Worm (Caenorhabditis elegans) whole organism, L4 larva: ENCODE results near the gene nono-1.

Source experiments
- F26F4.8 ChIP-seq: fragments of 200-800 bp; sonication (Bioruptor generic); conservative IDR thresholded peaks from 2 replicates; pipeline ENCODE4 v1.3.6; 2022; ENCODE audit warnings: missing genetic modification characterization, missing compliant biosample characterization
- F37D6.2 ChIP-seq: sonication (generic microtip); optimal IDR thresholded peaks from 2 replicates; lab custom pipeline; 2016; ENCODE audit warnings: mild to moderate bottlenecking, missing genetic modification characterization, missing compliant biosample characterization
- Y105C5A.15 ChIP-seq: fragments of 200-800 bp; sonication (Bioruptor generic); IDR thresholded peaks from 2 replicates; pipeline ENCODE4 v1.3.6; 2022; ENCODE audit warnings: missing genetic modification characterization, missing compliant biosample characterization
- Y75B8A.6 ChIP-seq: fragments of 200-800 bp; sonication (Bioruptor generic); IDR thresholded peaks from 2 replicates; pipeline ENCODE4 v1.3.6; 2022; ENCODE audit warnings: missing genetic modification reagents, missing genetic modification characterization, missing compliant biosample characterization
- ZK337.2 ChIP-seq: fragments of 200-800 bp; sonication (Bioruptor generic); IDR thresholded peaks from 2 replicates; pipeline ENCODE4 v1.3.6; 2022; ENCODE audit warnings: missing genetic modification reagents, missing genetic modification characterization, missing compliant biosample characterization
- aha-1 ChIP-seq: fragments of 150-350 bp; peaks from one replicate; lab custom pipeline; 2014; ENCODE audit warnings: missing biosample characterization, missing genetic modification characterization
- aly-2 ChIP-seq: sonication (generic microtip); optimal IDR thresholded peaks from 2 replicates; lab custom pipeline; 2018; ENCODE audit warnings: missing biosample characterization, missing genetic modification characterization
- ama-1 ChIP-seq: fragments of 150-350 bp; optimal IDR thresholded peaks from 2 replicates; lab custom pipeline; 2014; ENCODE audit warnings: inconsistent platforms, mixed read lengths
- ceh-28 ChIP-seq: fragments of 150-350 bp; optimal IDR thresholded peaks from 2 replicates; lab custom pipeline; 2014; ENCODE audit warnings: missing biosample characterization, missing genetic modification reagents, missing genetic modification characterization
- ceh-62 ChIP-seq: sonication (generic microtip); optimal IDR thresholded peaks from 2 replicates; lab custom pipeline; 2017; ENCODE audit warnings: missing biosample characterization, missing genetic modification characterization
- ctbp-1 ChIP-seq: fragments of 200-800 bp; sonication (Bioruptor generic); IDR thresholded peaks from 2 replicates; pipeline ENCODE4 v1.3.6; 2022; ENCODE audit warnings: missing genetic modification reagents, missing genetic modification characterization, missing compliant biosample characterization
- daf-16 ChIP-seq, 3 experiments: sonication (generic microtip); optimal IDR thresholded peaks; 2 replicates each; lab custom pipeline; 2016 to 2017; ENCODE audit warnings: missing genetic modification characterization in 3 of 3, missing genetic modification reagents in 3 of 3, mild to moderate bottlenecking in 2 of 3, missing compliant biosample characterization in 2 of 3, missing biosample characterization in 1 of 3, moderate library complexity in 1 of 3
- dmd-6 ChIP-seq: fragments of 200-800 bp; sonication (Bioruptor generic); IDR thresholded peaks from 2 replicates; pipeline ENCODE4 v1.3.6; 2022; ENCODE audit warnings: missing genetic modification reagents, missing genetic modification characterization, missing compliant biosample characterization
- dmd-9 ChIP-seq: fragments of 200-800 bp; sonication (Bioruptor generic); IDR thresholded peaks from 2 replicates; pipeline ENCODE4 v1.3.6; 2022; ENCODE audit warnings: missing genetic modification reagents, missing genetic modification characterization, missing compliant biosample characterization
- egl-43 ChIP-seq: fragments of 200-800 bp; sonication (Bioruptor generic); IDR thresholded peaks from 2 replicates; pipeline ENCODE4 v1.3.6; 2022; ENCODE audit warnings: missing genetic modification reagents, missing genetic modification characterization, missing compliant biosample characterization
- fkh-10 ChIP-seq: fragments of 150-350 bp; optimal IDR thresholded peaks from 2 replicates; lab custom pipeline; 2014; ENCODE audit warnings: missing biosample characterization, missing genetic modification reagents, missing genetic modification characterization
- fos-1 ChIP-seq: fragments of 150-350 bp; optimal IDR thresholded peaks from 2 replicates; lab custom pipeline; 2014; ENCODE audit warnings: missing biosample characterization, missing genetic modification characterization
- gei-8 ChIP-seq: fragments of 200-800 bp; sonication (Bioruptor generic); optimal IDR thresholded peaks from 2 replicates; lab custom pipeline; 2018; ENCODE audit warnings: mild to moderate bottlenecking, missing genetic modification characterization, missing compliant biosample characterization
- hlh-30 ChIP-seq: sonication (generic microtip); optimal IDR thresholded peaks from 2 replicates; lab custom pipeline; 2017; ENCODE audit warnings: antibody characterized with exemption, mild to moderate bottlenecking, missing genetic modification characterization, missing compliant biosample characterization; ENCODE audit not compliant: insufficient read depth
- lin-29 ChIP-seq: fragments of 200-800 bp; sonication (Bioruptor generic); IDR thresholded peaks from 2 replicates; pipeline ENCODE4 v1.3.6; 2022; ENCODE audit warnings: missing genetic modification reagents, missing genetic modification characterization, missing compliant biosample characterization
- lin-39 ChIP-seq: fragments of 150-350 bp; optimal IDR thresholded peaks from 2 replicates; lab custom pipeline; 2014; ENCODE audit warnings: missing biosample characterization, missing genetic modification reagents, missing genetic modification characterization
- madf-5 ChIP-seq, 2 experiments: fragments of 200-800 bp; sonication (Bioruptor generic); IDR thresholded peaks; 2 replicates each; pipeline ENCODE4 v1.3.6; 2022; ENCODE audit warnings: missing compliant biosample characterization in 2 of 2, missing genetic modification characterization in 2 of 2
- mdt-29 ChIP-seq: fragments of 200-800 bp; sonication (Bioruptor generic); IDR thresholded peaks from 2 replicates; pipeline ENCODE4 v1.3.6; 2022; ENCODE audit warnings: missing genetic modification reagents, missing genetic modification characterization, missing compliant biosample characterization
- mep-1 ChIP-seq: fragments of 150-350 bp; sonication (generic microtip); optimal IDR thresholded peaks from 3 replicates; lab custom pipeline; 2014; ENCODE audit warnings: missing biosample characterization, missing genetic modification characterization
- mes-2 ChIP-seq: sonication (generic microtip); optimal IDR thresholded peaks from 2 replicates; lab custom pipeline; 2016; ENCODE audit warnings: missing genotype, mild to moderate bottlenecking, missing genetic modification characterization, missing compliant biosample characterization; ENCODE audit not compliant: poor library complexity, severe bottlenecking
- mxl-3 ChIP-seq: fragments of 200-800 bp; sonication (Bioruptor generic); optimal IDR thresholded peaks from 2 replicates; lab custom pipeline; 2018; ENCODE audit warnings: mild to moderate bottlenecking, missing genetic modification characterization, missing compliant biosample characterization
- nhr-237 ChIP-seq: sonication (generic microtip); optimal IDR thresholded peaks from 2 replicates; lab custom pipeline; 2017; ENCODE audit warnings: missing biosample characterization, missing genetic modification characterization
- nhr-25 ChIP-seq: sonication (generic microtip); optimal IDR thresholded peaks from 2 replicates; lab custom pipeline; 2017; ENCODE audit warnings: missing genetic modification characterization, mild to moderate bottlenecking, missing compliant biosample characterization, antibody characterized with exemption, moderate library complexity, borderline replicate concordance; ENCODE audit not compliant: insufficient read depth
- nhr-48 ChIP-seq: sonication (generic microtip); optimal IDR thresholded peaks from 2 replicates; lab custom pipeline; 2016; ENCODE audit warnings: mild to moderate bottlenecking, missing genetic modification characterization, missing compliant biosample characterization
- nhr-6 ChIP-seq: fragments of 150-350 bp; optimal IDR thresholded peaks from 2 replicates; lab custom pipeline; 2014; ENCODE audit warnings: missing biosample characterization, missing genetic modification characterization
- nhr-76 ChIP-seq: fragments of 150-350 bp; optimal IDR thresholded peaks from 2 replicates; lab custom pipeline; 2014; ENCODE audit warnings: missing biosample characterization, missing genetic modification characterization
- pha-4 ChIP-seq, 2 experiments: fragments of 150-350 bp in 1 of 2; fragments of 200-800 bp in 1 of 2; sonication (Bioruptor generic) in 1 of 2; IDR thresholded peaks in 1 of 2; optimal IDR thresholded peaks in 1 of 2; 2 replicates each; pipeline versions ENCODE4 v1.3.6 to Lab custom; 2014 to 2022; ENCODE audit warnings: missing genetic modification characterization in 2 of 2, missing genetic modification reagents in 2 of 2, missing biosample characterization in 1 of 2, missing compliant biosample characterization in 1 of 2
- saeg-2 ChIP-seq: fragments of 200-800 bp; sonication (Bioruptor generic); IDR thresholded peaks from 2 replicates; pipeline ENCODE4 v1.3.6; 2022; ENCODE audit warnings: missing genetic modification reagents, missing genetic modification characterization, missing compliant biosample characterization
- skn-1 ChIP-seq: fragments of 150-350 bp; optimal IDR thresholded peaks from 2 replicates; lab custom pipeline; 2014; ENCODE audit warnings: missing biosample characterization, missing genetic modification characterization
- spr-3 ChIP-seq: fragments of 200-800 bp; sonication (Bioruptor generic); optimal IDR thresholded peaks from 2 replicates; lab custom pipeline; 2018; ENCODE audit warnings: mild to moderate bottlenecking, missing genetic modification characterization, missing compliant biosample characterization
- unc-62 ChIP-seq, 3 experiments: fragments of 150-350 bp in 1 of 3; sonication (generic microtip); optimal IDR thresholded peaks in 2 of 3; peaks in 1 of 3; 1 replicate in 1 of 3; 2 replicates in 2 of 3; lab custom pipeline; 2014 to 2017; ENCODE audit warnings: missing biosample characterization in 3 of 3, missing genetic modification characterization in 3 of 3, missing genetic modification reagents in 3 of 3, missing genotype in 1 of 3
- zag-1 ChIP-seq: fragments of 150-350 bp; optimal IDR thresholded peaks from 2 replicates; lab custom pipeline; 2014; ENCODE audit warnings: missing biosample characterization, missing genetic modification characterization
- ztf-7 ChIP-seq: fragments of 150-350 bp; optimal IDR thresholded peaks from 2 replicates; lab custom pipeline; 2014; ENCODE audit warnings: missing biosample characterization, missing genetic modification characterization

Gene nono-1

ce11 chrIII:5938013-5938412 lies 20.0 kb downstream of the nono-1 start (continued):
- TF ChIP-seq nhr-76 (tag; lab: Kevin White, UChicago) (no peak), ama-1 (lab: Kevin White, UChicago) (peak; percentile 56), ZK337.2 (no peak), nhr-237 (tag; lab: Kevin White, UChicago) (no peak), ceh-62 (tag; lab: Kevin White, UChicago) (no peak), zag-1 (tag; lab: Kevin White, UChicago) (no peak), mes-2 (tag; lab: Kevin White, UChicago) (peak; percentile 44), ctbp-1 (GFP tag; lab: Robert Waterston, UW) (peak; percentile 63; the same call in 1 of the 2 replicates), egl-43 (GFP tag; lab: Robert Waterston, UW) (no peak), dmd-6 (peak; percentile 46; the same call in 1 of the 2 replicates), lin-39 (tag; lab: Kevin White, UChicago) (peak; percentile 64), unc-62 (GFP tag; optimal IDR thresholded peaks at IDR 0.05 in 1 of 2; lab: Kevin White, UChicago) (peak in 1 of 2 experiments; percentile 99), unc-62 (tag; optimal IDR thresholded peaks at IDR 0.05; lab: Kevin White, UChicago) (no peak), skn-1 (no peak), dmd-9 (GFP tag; lab: Robert Waterston, UW) (no peak), madf-5 (GFP tag; IDR thresholded peaks at IDR 0.05; lab: Robert Waterston, UW) (no peak), nhr-6 (tag; lab: Kevin White, UChicago) (peak; percentile 34), pha-4 (GFP tag; IDR thresholded peaks at IDR 0.05; lab: Robert Waterston, UW) (no peak), pha-4 (tag; optimal IDR thresholded peaks at IDR 0.05; lab: Kevin White, UChicago) (no peak), hlh-30 (tag; lab: Kevin White, UChicago) (peak; percentile 93), nhr-48 (tag; lab: Kevin White, UChicago) (peak; percentile 84), F26F4.8 (GFP tag; lab: Robert Waterston, UW) (no peak), daf-16 (GFP tag; optimal IDR thresholded peaks at IDR 0.05; lab: Kevin White, UChicago) (peak in 1 of 2 experiments; percentile 69), daf-16 (tag; optimal IDR thresholded peaks at IDR 0.05; lab: Kevin White, UChicago) (peak; percentile 90), Y105C5A.15 (GFP tag; lab: Robert Waterston, UW) (no peak), spr-3 (GFP tag; lab: Kevin White, UChicago) (no peak), fos-1 (tag; lab: Kevin White, UChicago) (no peak), gei-8 (GFP tag; lab: Kevin White, UChicago) (no peak), aly-2 (tag; lab: Kevin White, UChicago) (no peak), F37D6.2 (tag; lab: Kevin White, UChicago) (no peak), mdt-29 (no peak), ceh-28 (tag; lab: Kevin White, UChicago) (peak; percentile 0), Y75B8A.6 (no peak), lin-29 (no peak), nhr-25 (peak; percentile 7), aha-1 (tag; lab: Kevin White, UChicago) (peak; percentile 70), saeg-2 (GFP tag; lab: Robert Waterston, UW) (0 out of 2 replicates have a peak, but pooled peaks have one; percentile 54)

DNA sequence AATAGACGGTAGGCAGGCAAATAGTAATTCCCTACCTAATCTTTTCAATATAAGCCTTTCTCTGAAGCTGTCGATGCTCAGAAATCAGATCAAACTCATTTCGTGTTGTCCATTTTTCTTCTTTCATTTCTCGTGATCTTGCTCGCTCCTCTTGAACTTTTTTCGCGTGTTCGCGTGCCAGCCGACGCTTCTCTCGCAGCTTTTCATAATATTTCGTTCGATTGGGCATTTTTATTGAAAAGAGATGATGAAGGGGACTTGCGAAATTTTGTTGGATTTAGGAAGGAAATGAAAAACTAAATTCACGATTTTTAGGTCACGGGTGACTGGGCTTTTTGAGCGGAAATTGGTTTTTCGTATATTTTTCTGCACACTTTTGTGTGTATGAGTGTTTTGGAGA lies 21.1 kb downstream of the nono-1 start, which contains the start of gene EGAP1.1:
Gene EGAP1.1, minus strand, starts transcription at position 229 of the 400 bp plus-strand sequence.
- TF ChIP-seq mep-1 (tag; lab: Kevin White, UChicago) (no peak), aha-1 (tag; lab: Kevin White, UChicago) (peak; percentile 70), ztf-7 (tag; lab: Kevin White, UChicago) (no peak), hlh-30 (tag; lab: Kevin White, UChicago) (peak; percentile 74)

- TF ChIP-seq fkh-10 (GFP tag; lab: Kevin White, UChicago) (peak; percentile 59), mxl-3 (GFP tag; lab: Kevin White, UChicago) (no peak)
- TF ChIP-seq, all 104 proteins: peak for 1
Measured at ce11 chrIII:5934138-5934658, 23.8 kb downstream of the nono-1 start.
